Fruit fly (Drosophila melanogaster): Measurements from ENCODE around the gene ppk19.

Gene ppk19

dm6 chr3R:29717519-29717918 is 45.3 kb downstream of the ppk19 start (continued):
- TF ChIP-seq phol (tag; optimal IDR thresholded peaks at IDR 0.05) = peak; percentile 50
- TF ChIP-seq CoRest (tag; optimal IDR thresholded peaks at IDR 0.05) = peak; percentile 6
- TF ChIP-seq E2f1 (GFP tag; IDR thresholded peaks at IDR 0.05) = 0 out of 2 replicates have a peak, but pooled peaks have one; percentile 15
- TF ChIP-seq esg (GFP tag; conservative IDR thresholded peaks at IDR 0.05) = peak; percentile 43
- peak; percentile 41; the same call in 1 of the 2 replicates for TF ChIP-seq stc (GFP tag; IDR thresholded peaks at IDR 0.05)
- TF ChIP-seq Xbp1 (GFP tag; optimal IDR thresholded peaks at IDR 0.05) = peak; percentile 29
- no peak for TF ChIP-seq slp2 (GFP tag; optimal IDR thresholded peaks at IDR 0.05)
- peak; percentile 75 for TF ChIP-seq ci (GFP tag; IDR thresholded peaks at IDR 0.05)
- TF ChIP-seq dm (GFP tag; optimal IDR thresholded peaks at IDR 0.05) = no peak
- peak; percentile 51 for TF ChIP-seq vvl (GFP tag; IDR thresholded peaks at IDR 0.05)
- no peak for TF ChIP-seq prd (optimal IDR thresholded peaks at IDR 0.05)
- TF ChIP-seq prd (GFP tag; IDR thresholded peaks at IDR 0.05) = peak; percentile 31; the same call in 1 of the 3 replicates
- TF ChIP-seq CG6254 (GFP tag; optimal IDR thresholded peaks at IDR 0.05) = no peak
- no peak for TF ChIP-seq yki (optimal IDR thresholded peaks at IDR 0.05)
- TF ChIP-seq bab2 (GFP tag; optimal IDR thresholded peaks at IDR 0.05) = peak; percentile 31
- TF ChIP-seq hbn (GFP tag; IDR thresholded peaks at IDR 0.05; ENCODE audit: partially characterized antibody) = no peak
- TF ChIP-seq CG4730 (GFP tag; IDR thresholded peaks at IDR 0.05) = no peak
- TF ChIP-seq CG1603 (tag; optimal IDR thresholded peaks at IDR 0.05) = peak; percentile 59
- peak; percentile 74 for TF ChIP-seq dmrt99B (tag; optimal IDR thresholded peaks at IDR 0.05)
- TF ChIP-seq CG17361 (GFP tag; IDR thresholded peaks at IDR 0.05) = 0 out of 3 replicates have a peak, but pooled peaks have one; percentile 16
- TF ChIP-seq peb (GFP tag; IDR thresholded peaks at IDR 0.05) = no peak
- 0 out of 3 replicates have a peak, but pooled peaks have one; percentile 17 for TF ChIP-seq CG7357 (GFP tag; IDR thresholded peaks at IDR 0.05)
- TF ChIP-seq Nf-YA (GFP tag; IDR thresholded peaks at IDR 0.05) = 0 out of 2 replicates have a peak, but pooled peaks have one; percentile 19
- no peak for TF ChIP-seq vfl (GFP tag; optimal IDR thresholded peaks at IDR 0.05)
- TF ChIP-seq CG12744 (GFP tag; optimal IDR thresholded peaks at IDR 0.05) = no peak
- peak; percentile 8; the same call in 1 of the 2 replicates for TF ChIP-seq CG32532 (GFP tag; IDR thresholded peaks at IDR 0.05)
- peak; percentile 23; the same call in 1 of the 2 replicates for TF ChIP-seq ara (GFP tag; IDR thresholded peaks at IDR 0.05)
- no peak for TF ChIP-seq cato (GFP tag; optimal IDR thresholded peaks at IDR 0.05; ENCODE audit: borderline replicate concordance)
- TF ChIP-seq lab (GFP tag; optimal IDR thresholded peaks at IDR 0.05) = peak; percentile 7
- no peak for TF ChIP-seq CG4854 (GFP tag; optimal IDR thresholded peaks at IDR 0.05)
- TF ChIP-seq trh (GFP tag; optimal IDR thresholded peaks at IDR 0.05) = no peak
- peak; percentile 5 for TF ChIP-seq Six4 (GFP tag; optimal IDR thresholded peaks at IDR 0.05)
- TF ChIP-seq gsb-n (tag; optimal IDR thresholded peaks at IDR 0.05) = peak; percentile 16
- TF ChIP-seq az2 (GFP tag; optimal IDR thresholded peaks at IDR 0.05) = no peak
- TF ChIP-seq tgo (GFP tag; IDR thresholded peaks at IDR 0.05) = no peak
- peak; percentile 41 for TF ChIP-seq jing (GFP tag; optimal IDR thresholded peaks at IDR 0.05)
- no peak for TF ChIP-seq tup (GFP tag; optimal IDR thresholded peaks at IDR 0.05)
- TF ChIP-seq mld (GFP tag; IDR thresholded peaks at IDR 0.05; ENCODE audit: partially characterized antibody) = no peak
- TF ChIP-seq CG3281 (GFP tag; optimal IDR thresholded peaks at IDR 0.05) = no peak
- TF ChIP-seq fd96Cb (tag; optimal IDR thresholded peaks at IDR 0.05) = peak; percentile 45
- peak; percentile 64 for TF ChIP-seq unpg (GFP tag; optimal IDR thresholded peaks at IDR 0.05)
- TF ChIP-seq CG4282 (GFP tag; optimal IDR thresholded peaks at IDR 0.05) = no peak
- no peak for TF ChIP-seq Doc2 (GFP tag; IDR thresholded peaks at IDR 0.05)
- TF ChIP-seq pum (GFP tag; optimal IDR thresholded peaks at IDR 0.05) = peak; percentile 6
- no peak for TF ChIP-seq ems (GFP tag; optimal IDR thresholded peaks at IDR 0.05)
- peak; percentile 4 for TF ChIP-seq maf-S (GFP tag; optimal IDR thresholded peaks at IDR 0.05)
- TF ChIP-seq CG10654 (GFP tag; optimal IDR thresholded peaks at IDR 0.05) = peak; percentile 11
- no peak for TF ChIP-seq slou (GFP tag; optimal IDR thresholded peaks at IDR 0.05)
- TF ChIP-seq Poxn (GFP tag; IDR thresholded peaks at IDR 0.05) = no peak
- no peak for TF ChIP-seq CG9727 (GFP tag; optimal IDR thresholded peaks at IDR 0.05)
- TF ChIP-seq hkb (optimal IDR thresholded peaks at IDR 0.05) = no peak
- peak; percentile 35; the same call in 1 of the 2 replicates for TF ChIP-seq hkb (GFP tag; IDR thresholded peaks at IDR 0.05)

Data from whole organism, embryonic.